Worm (Caenorhabditis elegans) whole organism, early embryonic: ENCODE data around the gene arrd-4.

Experiments
- B0310.2 ChIP-seq: sonication (generic microtip); optimal IDR thresholded peaks from 2 replicates; lab custom pipeline; 2016; ENCODE audit warnings: mild to moderate bottlenecking, missing genetic modification characterization, missing compliant biosample characterization
- F13C5.2 ChIP-seq: sonication (generic microtip); optimal IDR thresholded peaks from 2 replicates; lab custom pipeline; 2017; ENCODE audit warnings: mild to moderate bottlenecking, missing genetic modification characterization, inconsistent platforms, missing compliant biosample characterization
- aly-1 ChIP-seq: sonication (generic microtip); optimal IDR thresholded peaks from 2 replicates; lab custom pipeline; 2016; ENCODE audit warnings: missing genetic modification characterization, missing compliant biosample characterization
- ama-1 ChIP-seq: fragments of 150-350 bp; optimal IDR thresholded peaks from 2 replicates; lab custom pipeline; 2014
- ceh-13 ChIP-seq: fragments of 200-800 bp; sonication (Bioruptor generic); optimal IDR thresholded peaks from 2 replicates; lab custom pipeline; 2018; ENCODE audit warnings: mild to moderate bottlenecking, missing genetic modification characterization, missing compliant biosample characterization
- ceh-36 ChIP-seq: sonication (generic microtip); optimal IDR thresholded peaks from 2 replicates; lab custom pipeline; 2016; ENCODE audit warnings: missing genetic modification characterization, inconsistent platforms, missing compliant biosample characterization
- ets-7 ChIP-seq: sonication (generic microtip); optimal IDR thresholded peaks from 2 replicates; lab custom pipeline; 2016; ENCODE audit warnings: missing genotype, missing genetic modification characterization, missing compliant biosample characterization
- flt-1 ChIP-seq: fragments of 200-800 bp; sonication (Bioruptor generic); IDR thresholded peaks from 2 replicates; pipeline ENCODE4 v1.3.6; 2022; ENCODE audit warnings: missing genetic modification characterization, missing compliant biosample characterization
- hmbx-1 ChIP-seq: sonication (generic microtip); optimal IDR thresholded peaks from 2 replicates; lab custom pipeline; 2016; ENCODE audit warnings: mild to moderate bottlenecking, missing genetic modification characterization, missing compliant biosample characterization
- hmg-4 ChIP-seq: fragments of 200-800 bp; sonication (Bioruptor generic); optimal IDR thresholded peaks from 2 replicates; lab custom pipeline; 2018; ENCODE audit warnings: mild to moderate bottlenecking, missing genetic modification characterization, missing compliant biosample characterization
- hnd-1 ChIP-seq: sonication (generic microtip); optimal IDR thresholded peaks from 2 replicates; lab custom pipeline; 2016; ENCODE audit warnings: missing genetic modification characterization, missing compliant biosample characterization
- pes-1 ChIP-seq: fragments of 200-800 bp; sonication (Bioruptor generic); IDR thresholded peaks from 2 replicates; pipeline ENCODE4 v1.3.6; 2022; ENCODE audit warnings: missing genetic modification reagents, missing genetic modification characterization, missing compliant biosample characterization
- scrt-1 ChIP-seq: fragments of 200-800 bp; sonication (Bioruptor generic); IDR thresholded peaks from 2 replicates; pipeline ENCODE4 v1.3.6; 2022; ENCODE audit warnings: missing genetic modification characterization, missing compliant biosample characterization
- sea-1 ChIP-seq: fragments of 200-800 bp; sonication (Bioruptor generic); conservative IDR thresholded peaks from 2 replicates; pipeline ENCODE4 v1.3.6; 2022; ENCODE audit warnings: missing genetic modification characterization, missing compliant biosample characterization
- tbx-11 ChIP-seq: fragments of 200-800 bp; sonication (Bioruptor generic); IDR thresholded peaks from 2 replicates; pipeline ENCODE4 v1.3.6; 2022; ENCODE audit warnings: missing genetic modification characterization, missing compliant biosample characterization
- tbx-37 ChIP-seq: fragments of 200-800 bp; sonication (Bioruptor generic); conservative IDR thresholded peaks from 2 replicates; pipeline ENCODE4 v1.3.6; 2022; ENCODE audit warnings: missing genetic modification reagents, missing genetic modification characterization, missing compliant biosample characterization
- tra-4 ChIP-seq: sonication (generic microtip); optimal IDR thresholded peaks from 2 replicates; lab custom pipeline; 2017; ENCODE audit warnings: missing genetic modification characterization, missing compliant biosample characterization

Gene arrd-4

DNA sequence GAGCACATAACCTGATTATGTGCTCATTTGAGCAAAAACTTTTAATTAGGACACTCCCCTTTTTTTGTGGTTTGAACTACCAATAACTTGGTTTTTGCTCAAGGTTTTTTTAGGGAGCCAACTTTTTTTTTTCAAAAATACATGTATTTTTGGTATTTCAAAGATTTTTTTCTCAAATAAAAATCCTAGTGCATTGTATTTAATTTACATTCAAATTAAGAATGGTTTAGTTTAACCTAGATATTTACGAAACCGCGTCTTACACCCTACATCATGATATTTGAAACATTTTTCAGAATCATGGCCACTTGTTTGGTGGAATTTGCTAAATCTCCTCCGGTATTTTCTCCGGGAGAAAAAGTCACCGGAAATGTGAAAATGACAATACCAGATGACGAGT, 3.2 kb downstream of the arrd-4 start, which contains the start of gene arrd-5:
TSS of gene arrd-5 (plus strand) at position 301 of the 400 bp plus-strand sequence.
- no peak for TF ChIP-seq tra-4 (tag; lab: Kevin White, UChicago)
- no peak for TF ChIP-seq B0310.2 (tag; lab: Kevin White, UChicago)
- no peak for TF ChIP-seq hmbx-1 (tag; lab: Kevin White, UChicago)
- no peak for TF ChIP-seq ceh-36 (tag; lab: Kevin White, UChicago)

ce11 chrII:9833855-9834254, 4.3 kb downstream of the arrd-4 start, which contains the start of gene ZK938.3:
Gene ZK938.3 (minus strand): TSS chrII:9833955.
- TF ChIP-seq ceh-13 (GFP tag; lab: Kevin White, UChicago) = no peak
- TF ChIP-seq hnd-1 (tag; lab: Kevin White, UChicago) = no peak
- no peak for TF ChIP-seq sea-1 (GFP tag; lab: Robert Waterston, UW)
- TF ChIP-seq B0310.2 (tag; lab: Kevin White, UChicago) = no peak
- TF ChIP-seq pes-1 (GFP tag; lab: Robert Waterston, UW) = no peak
- TF ChIP-seq scrt-1 (GFP tag; lab: Robert Waterston, UW) = no peak
- TF ChIP-seq hmbx-1 (tag; lab: Kevin White, UChicago) = no peak
- TF ChIP-seq hmg-4 (GFP tag; lab: Kevin White, UChicago) = no peak
- TF ChIP-seq ets-7 (tag; lab: Kevin White, UChicago) = no peak
- TF ChIP-seq F13C5.2 (tag; lab: Kevin White, UChicago) = no peak

DNA sequence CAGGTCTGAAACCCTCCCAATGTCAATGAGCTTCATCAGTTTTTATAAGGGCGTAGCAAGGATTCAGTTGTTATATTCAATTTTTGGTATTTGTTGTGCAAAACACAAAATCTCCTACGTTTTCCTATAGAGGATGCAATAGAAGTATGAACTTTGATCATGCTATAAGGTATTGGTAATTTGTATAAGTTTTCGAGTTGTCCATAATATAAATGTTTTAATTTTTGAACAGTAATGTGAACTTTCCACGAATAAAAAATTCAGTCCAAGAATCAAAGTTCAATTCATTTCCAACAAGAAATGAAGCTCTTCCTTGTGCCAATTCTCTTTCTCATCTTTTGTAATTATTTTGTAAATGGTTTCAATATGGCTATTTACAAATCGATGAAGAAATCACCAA, 7.1 kb downstream of the arrd-4 start, which contains the start of gene ZK938.12:
TSS of gene ZK938.12 (plus strand) at position 301 of the 400 bp plus-strand sequence.
- TF ChIP-seq tbx-11 (GFP tag; lab: Robert Waterston, UW) = no peak

DNA sequence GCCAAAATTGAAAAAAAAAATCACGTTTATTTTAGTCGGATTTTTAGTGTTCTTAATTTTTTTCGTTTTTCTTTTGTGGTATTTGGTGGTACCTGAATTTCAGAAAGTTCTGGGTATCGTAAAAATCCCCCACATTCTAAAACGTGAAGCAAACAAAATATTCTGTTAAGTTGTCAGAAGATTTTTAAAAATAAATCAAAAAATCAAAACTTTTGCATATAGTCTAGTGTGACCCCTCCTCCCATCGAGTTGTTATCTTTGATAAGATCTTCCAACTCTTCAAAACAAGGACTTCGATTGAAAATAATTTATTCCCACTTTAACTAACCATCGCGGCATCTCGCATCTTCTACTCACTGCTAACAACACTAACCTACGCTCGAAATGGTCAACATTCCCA, 9.0 kb downstream of the arrd-4 start, which contains the start of gene ZK938.1:
TSS of gene ZK938.1 (plus strand) at position 301 of the 400 bp plus-strand sequence.
- TF ChIP-seq hmbx-1 (tag; lab: Kevin White, UChicago) = no peak
- no peak for TF ChIP-seq aly-1 (tag; lab: Kevin White, UChicago)
- TF ChIP-seq hnd-1 (tag; lab: Kevin White, UChicago) = no peak
- TF ChIP-seq ceh-13 (GFP tag; lab: Kevin White, UChicago) = no peak
- no peak for TF ChIP-seq tbx-11 (GFP tag; lab: Robert Waterston, UW)
- TF ChIP-seq ets-7 (tag; lab: Kevin White, UChicago) = no peak
- TF ChIP-seq tbx-37 (GFP tag; lab: Robert Waterston, UW) = no peak
- no peak for TF ChIP-seq pes-1 (GFP tag; lab: Robert Waterston, UW)
- no peak for TF ChIP-seq scrt-1 (GFP tag; lab: Robert Waterston, UW)
- TF ChIP-seq flt-1 = no peak

DNA sequence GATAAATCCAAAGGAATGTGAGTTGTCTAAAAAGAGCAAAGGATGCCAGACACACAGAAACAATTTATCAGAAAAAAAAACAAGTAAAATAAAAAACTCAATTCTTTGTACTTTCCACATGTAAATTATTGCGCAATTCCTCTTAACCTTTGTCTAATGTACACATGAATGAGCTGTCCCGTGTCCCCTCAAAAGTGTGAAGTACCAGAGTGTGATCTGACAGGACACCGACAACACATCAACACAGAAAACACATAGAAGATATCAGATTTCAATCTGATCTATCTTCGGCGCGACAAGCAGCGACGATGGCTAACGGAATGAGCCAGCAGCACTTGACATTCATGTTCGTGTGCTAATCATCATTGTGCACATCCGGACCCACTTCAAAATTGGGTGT, 9.6 kb downstream of the arrd-4 start:
- TF ChIP-seq scrt-1 (GFP tag; lab: Robert Waterston, UW) (no peak), ceh-36 (tag; lab: Kevin White, UChicago) (no peak), ceh-13 (GFP tag; lab: Kevin White, UChicago) (no peak), hmbx-1 (tag; lab: Kevin White, UChicago) (no peak)

ce11 chrII:9827852-9828251, 10.3 kb downstream of the arrd-4 start, which contains the start of gene eyg-1:
Gene eyg-1 (minus strand): TSS chrII:9827952.
- no peak for TF ChIP-seq hmbx-1 (tag; lab: Kevin White, UChicago)
- TF ChIP-seq ets-7 (tag; lab: Kevin White, UChicago) = no peak
- no peak for TF ChIP-seq ceh-13 (GFP tag; lab: Kevin White, UChicago)
- TF ChIP-seq pes-1 (GFP tag; lab: Robert Waterston, UW) = no peak
- no peak for TF ChIP-seq hmg-4 (GFP tag; lab: Kevin White, UChicago)
- no peak for TF ChIP-seq aly-1 (tag; lab: Kevin White, UChicago)
- no peak for TF ChIP-seq scrt-1 (GFP tag; lab: Robert Waterston, UW)
- TF ChIP-seq hnd-1 (tag; lab: Kevin White, UChicago) = no peak
- no peak for TF ChIP-seq ama-1 (lab: Kevin White, UChicago)
- no peak for TF ChIP-seq tbx-37 (GFP tag; lab: Robert Waterston, UW)
- TF ChIP-seq B0310.2 (tag; lab: Kevin White, UChicago) = no peak
- no peak for TF ChIP-seq flt-1
- TF ChIP-seq tbx-11 (GFP tag; lab: Robert Waterston, UW) = no peak
- no peak for TF ChIP-seq F13C5.2 (tag; lab: Kevin White, UChicago)

- TF ChIP-seq F13C5.2 (tag; lab: Kevin White, UChicago) (no peak), hnd-1 (tag; lab: Kevin White, UChicago) (no peak), hmg-4 (GFP tag; lab: Kevin White, UChicago) (no peak), sea-1 (GFP tag; lab: Robert Waterston, UW) (no peak), aly-1 (tag; lab: Kevin White, UChicago) (no peak), tbx-11 (GFP tag; lab: Robert Waterston, UW) (no peak), tbx-37 (GFP tag; lab: Robert Waterston, UW) (no peak), ets-7 (tag; lab: Kevin White, UChicago) (no peak), ama-1 (lab: Kevin White, UChicago) (no peak)
Measured at ce11 chrII:9826946-9827345, 11.2 kb downstream of the arrd-4 start.

- TF ChIP-seq hmbx-1 (tag; lab: Kevin White, UChicago) = no peak
- no peak for TF ChIP-seq pes-1 (GFP tag; lab: Robert Waterston, UW)
- no peak for TF ChIP-seq ceh-13 (GFP tag; lab: Kevin White, UChicago)
- no peak for TF ChIP-seq F13C5.2 (tag; lab: Kevin White, UChicago)
- TF ChIP-seq hnd-1 (tag; lab: Kevin White, UChicago) = no peak
- TF ChIP-seq ets-7 (tag; lab: Kevin White, UChicago) = no peak
- TF ChIP-seq tbx-37 (GFP tag; lab: Robert Waterston, UW) = no peak
- TF ChIP-seq aly-1 (tag; lab: Kevin White, UChicago) = no peak
- TF ChIP-seq sea-1 (GFP tag; lab: Robert Waterston, UW) = no peak
- no peak for TF ChIP-seq tbx-11 (GFP tag; lab: Robert Waterston, UW)
- TF ChIP-seq ceh-36 (tag; lab: Kevin White, UChicago) = no peak
- TF ChIP-seq scrt-1 (GFP tag; lab: Robert Waterston, UW) = no peak
- TF ChIP-seq tra-4 (tag; lab: Kevin White, UChicago) = no peak
- no peak for TF ChIP-seq B0310.2 (tag; lab: Kevin White, UChicago)
- TF ChIP-seq hmg-4 (GFP tag; lab: Kevin White, UChicago) = no peak
- no peak for TF ChIP-seq ama-1 (lab: Kevin White, UChicago)
- TF ChIP-seq flt-1 = no peak
Measured at ce11 chrII:9807519-9807972, 30.6 kb downstream of the arrd-4 start, which contains the start of gene cyp-13A8. Gene cyp-13A8 (minus strand): TSS chrII:9807569.
